Worm (Caenorhabditis elegans) whole organism, midembryonic: ENCODE measurements around the gene ifo-1.

Experiments
- T22C8.4 ChIP-seq: fragments of 200-800 bp; sonication (Bioruptor generic); IDR thresholded peaks from 2 replicates; pipeline ENCODE4 v1.3.6; 2022; ENCODE audit warnings: missing genetic modification characterization, missing compliant biosample characterization
- cog-1 ChIP-seq: sonication (generic microtip); optimal IDR thresholded peaks from 2 replicates; lab custom pipeline; 2016; ENCODE audit warnings: missing genetic modification characterization, missing compliant biosample characterization
- flt-1 ChIP-seq: fragments of 200-800 bp; sonication (Bioruptor generic); IDR thresholded peaks from 2 replicates; pipeline ENCODE4 v1.3.6; 2022; ENCODE audit warnings: missing genetic modification characterization, missing compliant biosample characterization
- klf-2 ChIP-seq: fragments of 200-800 bp; sonication (Bioruptor generic); conservative IDR thresholded peaks from 2 replicates; pipeline ENCODE4 v1.3.6; 2022; ENCODE audit warnings: missing genetic modification reagents, missing genetic modification characterization, missing compliant biosample characterization
- med-1 ChIP-seq: sonication (generic microtip); optimal IDR thresholded peaks from 2 replicates; lab custom pipeline; 2017; ENCODE audit warnings: missing genetic modification characterization, mild to moderate bottlenecking, missing compliant biosample characterization, antibody characterized with exemption, missing genetic modification reagents; ENCODE audit not compliant: insufficient read depth
- ref-1 ChIP-seq: fragments of 200-800 bp; sonication (Bioruptor generic); conservative IDR thresholded peaks from 2 replicates; pipeline ENCODE4 v1.3.6; 2022; ENCODE audit warnings: missing genetic modification reagents, missing genetic modification characterization, missing compliant biosample characterization
- tab-1 ChIP-seq: fragments of 200-800 bp; sonication (Bioruptor generic); IDR thresholded peaks from 2 replicates; pipeline ENCODE4 v1.3.6; 2022; ENCODE audit warnings: missing genetic modification characterization, missing compliant biosample characterization
- ztf-23 ChIP-seq: fragments of 200-800 bp; sonication (Bioruptor generic); IDR thresholded peaks from 2 replicates; pipeline ENCODE4 v1.3.6; 2022; ENCODE audit warnings: missing genetic modification reagents, missing genetic modification characterization, missing compliant biosample characterization
- ztf-29 ChIP-seq: fragments of 200-800 bp; sonication (Bioruptor generic); IDR thresholded peaks from 2 replicates; pipeline ENCODE4 v1.3.6; 2022; ENCODE audit warnings: missing genetic modification reagents, missing genetic modification characterization, missing compliant biosample characterization

ifo-1 gene

ce11 chrIV:7312620-7313194, 13.8 kb downstream of the ifo-1 start:
- TF ChIP-seq med-1 (GFP tag; lab: Kevin White, UChicago) (no peak), klf-2 (GFP tag; lab: Robert Waterston, UW) (no peak), T22C8.4 (GFP tag; lab: Robert Waterston, UW) (no peak), cog-1 (tag; lab: Kevin White, UChicago) (no peak), ztf-29 (no peak), ztf-23 (GFP tag; lab: Robert Waterston, UW) (no peak), flt-1 (GFP tag; lab: Robert Waterston, UW) (no peak), ref-1 (GFP tag; lab: Robert Waterston, UW) (no peak), tab-1 (GFP tag; lab: Robert Waterston, UW) (no peak)

ce11 chrIV:7310842-7311241, 15.6 kb downstream of the ifo-1 start:
- no peak for TF ChIP-seq med-1 (GFP tag; lab: Kevin White, UChicago)
- TF ChIP-seq cog-1 (tag; lab: Kevin White, UChicago) = no peak
- TF ChIP-seq tab-1 (GFP tag; lab: Robert Waterston, UW) = no peak
- TF ChIP-seq ref-1 (GFP tag; lab: Robert Waterston, UW) = no peak
- no peak for TF ChIP-seq ztf-29
- no peak for TF ChIP-seq flt-1 (GFP tag; lab: Robert Waterston, UW)
- TF ChIP-seq T22C8.4 (GFP tag; lab: Robert Waterston, UW) = no peak
- no peak for TF ChIP-seq ztf-23 (GFP tag; lab: Robert Waterston, UW)
- no peak for TF ChIP-seq klf-2 (GFP tag; lab: Robert Waterston, UW)

- no peak for TF ChIP-seq ztf-23 (GFP tag; lab: Robert Waterston, UW)
- TF ChIP-seq med-1 (GFP tag; lab: Kevin White, UChicago) = no peak
- no peak for TF ChIP-seq T22C8.4 (GFP tag; lab: Robert Waterston, UW)
- TF ChIP-seq ztf-29 = no peak
- no peak for TF ChIP-seq ref-1 (GFP tag; lab: Robert Waterston, UW)
- no peak for TF ChIP-seq flt-1 (GFP tag; lab: Robert Waterston, UW)
- TF ChIP-seq tab-1 (GFP tag; lab: Robert Waterston, UW) = no peak
- no peak for TF ChIP-seq klf-2 (GFP tag; lab: Robert Waterston, UW)
- no peak for TF ChIP-seq cog-1 (tag; lab: Kevin White, UChicago)
Measured at ce11 chrIV:7310410-7310809, 16.1 kb downstream of the ifo-1 start, which contains the start of gene grl-4. Gene grl-4, minus strand, starts transcription at chrIV:7310760.

- TF ChIP-seq ztf-29 (no peak), T22C8.4 (GFP tag; lab: Robert Waterston, UW) (no peak), med-1 (GFP tag; lab: Kevin White, UChicago) (no peak), cog-1 (tag; lab: Kevin White, UChicago) (no peak), ref-1 (GFP tag; lab: Robert Waterston, UW) (no peak), ztf-23 (GFP tag; lab: Robert Waterston, UW) (no peak), klf-2 (GFP tag; lab: Robert Waterston, UW) (no peak), flt-1 (GFP tag; lab: Robert Waterston, UW) (no peak), tab-1 (GFP tag; lab: Robert Waterston, UW) (no peak)
Measured at ce11 chrIV:7309678-7310077, 16.8 kb downstream of the ifo-1 start.

ce11 chrIV:7308974-7309373, 17.5 kb downstream of the ifo-1 start, which contains the start of gene F42C5.6:
Gene F42C5.6, minus strand, starts transcription at chrIV:7309074.
- no peak for TF ChIP-seq ztf-23 (GFP tag; lab: Robert Waterston, UW)
- no peak for TF ChIP-seq tab-1 (GFP tag; lab: Robert Waterston, UW)
- no peak for TF ChIP-seq cog-1 (tag; lab: Kevin White, UChicago)
- no peak for TF ChIP-seq ztf-29
- no peak for TF ChIP-seq klf-2 (GFP tag; lab: Robert Waterston, UW)
- TF ChIP-seq T22C8.4 (GFP tag; lab: Robert Waterston, UW) = no peak
- no peak for TF ChIP-seq med-1 (GFP tag; lab: Kevin White, UChicago)
- TF ChIP-seq ref-1 (GFP tag; lab: Robert Waterston, UW) = no peak
- TF ChIP-seq flt-1 (GFP tag; lab: Robert Waterston, UW) = no peak

- TF ChIP-seq cog-1 (tag; lab: Kevin White, UChicago) = no peak
- TF ChIP-seq ztf-23 (GFP tag; lab: Robert Waterston, UW) = no peak
- TF ChIP-seq klf-2 (GFP tag; lab: Robert Waterston, UW) = no peak
- no peak for TF ChIP-seq T22C8.4 (GFP tag; lab: Robert Waterston, UW)
- TF ChIP-seq tab-1 (GFP tag; lab: Robert Waterston, UW) = no peak
- no peak for TF ChIP-seq flt-1 (GFP tag; lab: Robert Waterston, UW)
- TF ChIP-seq med-1 (GFP tag; lab: Kevin White, UChicago) = no peak
- TF ChIP-seq ztf-29 = no peak
- no peak for TF ChIP-seq ref-1 (GFP tag; lab: Robert Waterston, UW)
Measured at ce11 chrIV:7305325-7305724, 21.1 kb downstream of the ifo-1 start, which contains the start of gene npr-27. Gene npr-27, plus strand, starts transcription at chrIV:7305625.

- no peak for TF ChIP-seq ztf-29
- no peak for TF ChIP-seq cog-1 (tag; lab: Kevin White, UChicago)
- TF ChIP-seq tab-1 (GFP tag; lab: Robert Waterston, UW) = no peak
- no peak for TF ChIP-seq ztf-23 (GFP tag; lab: Robert Waterston, UW)
Measured at ce11 chrIV:7301481-7301880, 25.0 kb downstream of the ifo-1 start.

ce11 chrIV:7294121-7294520, 32.3 kb downstream of the ifo-1 start, which contains the start of gene F42C5.5:
Gene F42C5.5, minus strand, starts transcription at chrIV:7294221.
- no peak for TF ChIP-seq klf-2 (GFP tag; lab: Robert Waterston, UW)
- TF ChIP-seq cog-1 (tag; lab: Kevin White, UChicago) = no peak
- no peak for TF ChIP-seq flt-1 (GFP tag; lab: Robert Waterston, UW)
- no peak for TF ChIP-seq ztf-23 (GFP tag; lab: Robert Waterston, UW)
- TF ChIP-seq T22C8.4 (GFP tag; lab: Robert Waterston, UW) = no peak
- TF ChIP-seq ref-1 (GFP tag; lab: Robert Waterston, UW) = no peak
- TF ChIP-seq ztf-29 = no peak
- no peak for TF ChIP-seq med-1 (GFP tag; lab: Kevin White, UChicago)
- TF ChIP-seq tab-1 (GFP tag; lab: Robert Waterston, UW) = no peak

- no peak for TF ChIP-seq ref-1 (GFP tag; lab: Robert Waterston, UW)
- no peak for TF ChIP-seq ztf-23 (GFP tag; lab: Robert Waterston, UW)
- TF ChIP-seq klf-2 (GFP tag; lab: Robert Waterston, UW) = no peak
Measured at ce11 chrIV:7291957-7292356, 34.5 kb downstream of the ifo-1 start, which contains the start of gene F42C5.4. Gene F42C5.4, minus strand, starts transcription at chrIV:7292127.
